Worm (Caenorhabditis elegans) whole organism, L4 larva: ENCODE measurements around the gene str-182.

Source experiments
- F10B5.3 ChIP-seq: sonication (generic microtip); optimal IDR thresholded peaks from 2 replicates; lab custom pipeline; 2016; ENCODE audit warnings: mild to moderate bottlenecking, missing genetic modification characterization, missing compliant biosample characterization
- T20F7.1 ChIP-seq: fragments of 200-800 bp; sonication (Bioruptor generic); optimal IDR thresholded peaks from 2 replicates; lab custom pipeline; 2018; ENCODE audit warnings: mild to moderate bottlenecking, missing genetic modification characterization, missing compliant biosample characterization
- T26A8.4 ChIP-seq: fragments of 200-800 bp; sonication (Bioruptor generic); IDR thresholded peaks from 2 replicates; pipeline ENCODE4 v1.3.6; 2022; ENCODE audit warnings: missing genetic modification characterization, missing compliant biosample characterization
- Y105C5A.15 ChIP-seq: fragments of 200-800 bp; sonication (Bioruptor generic); IDR thresholded peaks from 2 replicates; pipeline ENCODE4 v1.3.6; 2022; ENCODE audit warnings: missing genetic modification characterization, missing compliant biosample characterization
- Y48G9A.11 ChIP-seq: fragments of 200-800 bp; sonication (Bioruptor generic); IDR thresholded peaks from 2 replicates; pipeline ENCODE4 v1.3.6; 2022; ENCODE audit warnings: missing genetic modification reagents, missing genetic modification characterization, missing compliant biosample characterization
- Y5F2A.4 ChIP-seq: fragments of 200-800 bp; sonication (Bioruptor generic); optimal IDR thresholded peaks from 2 replicates; lab custom pipeline; 2018; ENCODE audit warnings: mild to moderate bottlenecking, missing genetic modification characterization, missing compliant biosample characterization
- aha-1 ChIP-seq: fragments of 150-350 bp; peaks from one replicate; lab custom pipeline; 2014; ENCODE audit warnings: missing biosample characterization, missing genetic modification characterization
- aly-2 ChIP-seq: sonication (generic microtip); optimal IDR thresholded peaks from 2 replicates; lab custom pipeline; 2018; ENCODE audit warnings: missing biosample characterization, missing genetic modification characterization
- ceh-20 ChIP-seq: fragments of 200-800 bp; sonication (Bioruptor generic); IDR thresholded peaks from 2 replicates; pipeline ENCODE4 v1.3.6; 2022; ENCODE audit warnings: missing genetic modification reagents, missing genetic modification characterization, missing compliant biosample characterization
- ceh-44 ChIP-seq: fragments of 200-800 bp; sonication (Bioruptor generic); IDR thresholded peaks from 2 replicates; pipeline ENCODE4 v1.3.6; 2022; ENCODE audit warnings: missing genetic modification reagents, missing genetic modification characterization, missing compliant biosample characterization
- ceh-82 ChIP-seq: sonication (generic microtip); optimal IDR thresholded peaks from 2 replicates; lab custom pipeline; 2017; ENCODE audit warnings: missing biosample characterization, missing genetic modification characterization
- cey-2 ChIP-seq: sonication (generic microtip); optimal IDR thresholded peaks from 3 replicates; lab custom pipeline; 2017; ENCODE audit warnings: missing genetic modification characterization, mild to moderate bottlenecking, missing compliant biosample characterization, antibody characterized with exemption, borderline replicate concordance; ENCODE audit not compliant: insufficient read depth
- ctbp-1 ChIP-seq: fragments of 200-800 bp; sonication (Bioruptor generic); IDR thresholded peaks from 2 replicates; pipeline ENCODE4 v1.3.6; 2022; ENCODE audit warnings: missing genetic modification reagents, missing genetic modification characterization, missing compliant biosample characterization
- daf-16 ChIP-seq, 3 experiments: sonication (generic microtip); optimal IDR thresholded peaks; 2 replicates each; lab custom pipeline; 2016 to 2017; ENCODE audit warnings: missing genetic modification characterization in 3 of 3, missing genetic modification reagents in 3 of 3, mild to moderate bottlenecking in 2 of 3, missing compliant biosample characterization in 2 of 3, missing biosample characterization in 1 of 3, moderate library complexity in 1 of 3
- dmd-6 ChIP-seq: fragments of 200-800 bp; sonication (Bioruptor generic); IDR thresholded peaks from 2 replicates; pipeline ENCODE4 v1.3.6; 2022; ENCODE audit warnings: missing genetic modification reagents, missing genetic modification characterization, missing compliant biosample characterization
- dmd-9 ChIP-seq: fragments of 200-800 bp; sonication (Bioruptor generic); IDR thresholded peaks from 2 replicates; pipeline ENCODE4 v1.3.6; 2022; ENCODE audit warnings: missing genetic modification reagents, missing genetic modification characterization, missing compliant biosample characterization
- dpl-1 ChIP-seq: fragments of 150-350 bp; optimal IDR thresholded peaks from 2 replicates; lab custom pipeline; 2014; ENCODE audit warnings: missing biosample characterization, missing genetic modification reagents, missing genetic modification characterization
- dve-1 ChIP-seq: sonication (generic microtip); optimal IDR thresholded peaks from 2 replicates; lab custom pipeline; 2017; ENCODE audit warnings: antibody characterized with exemption, mild to moderate bottlenecking, missing genetic modification characterization, missing compliant biosample characterization; ENCODE audit not compliant: insufficient read depth
- gei-8 ChIP-seq: fragments of 200-800 bp; sonication (Bioruptor generic); optimal IDR thresholded peaks from 2 replicates; lab custom pipeline; 2018; ENCODE audit warnings: mild to moderate bottlenecking, missing genetic modification characterization, missing compliant biosample characterization
- hif-1 ChIP-seq, 2 experiments: sonication (generic microtip); optimal IDR thresholded peaks; 2 replicates each; lab custom pipeline; 2016 to 2017; ENCODE audit warnings: missing compliant biosample characterization in 2 of 2, missing genetic modification characterization in 2 of 2, missing genetic modification reagents in 2 of 2, missing genotype in 2 of 2, mild to moderate bottlenecking in 1 of 2
- hlh-11 ChIP-seq: fragments of 200-800 bp; sonication (Bioruptor generic); optimal IDR thresholded peaks from 2 replicates; lab custom pipeline; 2018; ENCODE audit warnings: mild to moderate bottlenecking, missing genetic modification characterization, missing compliant biosample characterization
- hlh-30 ChIP-seq: sonication (generic microtip); optimal IDR thresholded peaks from 2 replicates; lab custom pipeline; 2017; ENCODE audit warnings: antibody characterized with exemption, mild to moderate bottlenecking, missing genetic modification characterization, missing compliant biosample characterization; ENCODE audit not compliant: insufficient read depth
- lsy-2 ChIP-seq, 2 experiments: fragments of 150-350 bp in 1 of 2; sonication (generic microtip) in 1 of 2; optimal IDR thresholded peaks; 2 replicates each; lab custom pipeline; 2014 to 2017; ENCODE audit warnings: missing biosample characterization in 2 of 2, missing genetic modification characterization in 2 of 2
- madf-5 ChIP-seq, 2 experiments: fragments of 200-800 bp; sonication (Bioruptor generic); IDR thresholded peaks; 2 replicates each; pipeline ENCODE4 v1.3.6; 2022; ENCODE audit warnings: missing compliant biosample characterization in 2 of 2, missing genetic modification characterization in 2 of 2
- mdl-1 ChIP-seq, 2 experiments: fragments of 150-350 bp in 1 of 2; sonication (generic microtip) in 1 of 2; optimal IDR thresholded peaks; 2 replicates each; lab custom pipeline; 2014 to 2017; ENCODE audit warnings: missing biosample characterization in 2 of 2, missing genetic modification characterization in 2 of 2
- mdt-29 ChIP-seq: fragments of 200-800 bp; sonication (Bioruptor generic); IDR thresholded peaks from 2 replicates; pipeline ENCODE4 v1.3.6; 2022; ENCODE audit warnings: missing genetic modification reagents, missing genetic modification characterization, missing compliant biosample characterization
- mxl-2 ChIP-seq: fragments of 200-800 bp; sonication (Bioruptor generic); conservative IDR thresholded peaks from 2 replicates; pipeline ENCODE4 v1.3.6; 2022; ENCODE audit warnings: missing genetic modification reagents, missing genetic modification characterization, missing compliant biosample characterization
- nhr-10 ChIP-seq: fragments of 150-350 bp; optimal IDR thresholded peaks from 2 replicates; lab custom pipeline; 2014; ENCODE audit warnings: missing biosample characterization, missing genetic modification characterization
- nhr-237 ChIP-seq: sonication (generic microtip); optimal IDR thresholded peaks from 2 replicates; lab custom pipeline; 2017; ENCODE audit warnings: missing biosample characterization, missing genetic modification characterization
- nhr-28 ChIP-seq: fragments of 150-350 bp; optimal IDR thresholded peaks from 2 replicates; lab custom pipeline; 2014; ENCODE audit warnings: missing biosample characterization, missing genetic modification characterization
- nhr-42 ChIP-seq: fragments of 200-800 bp; sonication (Bioruptor generic); IDR thresholded peaks from 2 replicates; pipeline ENCODE4 v1.3.6; 2022; ENCODE audit warnings: missing genetic modification characterization, missing compliant biosample characterization
- nhr-48 ChIP-seq: sonication (generic microtip); optimal IDR thresholded peaks from 2 replicates; lab custom pipeline; 2016; ENCODE audit warnings: mild to moderate bottlenecking, missing genetic modification characterization, missing compliant biosample characterization
- nhr-77 ChIP-seq: fragments of 150-350 bp; optimal IDR thresholded peaks from 2 replicates; lab custom pipeline; 2014; ENCODE audit warnings: missing biosample characterization, missing genetic modification characterization
- php-3 ChIP-seq: fragments of 200-800 bp; sonication (Bioruptor generic); IDR thresholded peaks from 2 replicates; pipeline ENCODE4 v1.3.6; 2022; ENCODE audit warnings: missing genetic modification reagents, missing genetic modification characterization, missing compliant biosample characterization
- pqm-1 ChIP-seq: sonication (generic microtip); optimal IDR thresholded peaks from 2 replicates; lab custom pipeline; 2017; ENCODE audit warnings: missing biosample characterization, missing genetic modification characterization
- saeg-2 ChIP-seq: fragments of 200-800 bp; sonication (Bioruptor generic); IDR thresholded peaks from 2 replicates; pipeline ENCODE4 v1.3.6; 2022; ENCODE audit warnings: missing genetic modification reagents, missing genetic modification characterization, missing compliant biosample characterization
- snpc-1.2 ChIP-seq: fragments of 200-800 bp; sonication (Bioruptor generic); IDR thresholded peaks from 2 replicates; pipeline ENCODE4 v1.3.6; 2022; ENCODE audit warnings: missing genetic modification reagents, missing genetic modification characterization, missing compliant biosample characterization
- unc-62 ChIP-seq, 3 experiments: fragments of 150-350 bp in 1 of 3; sonication (generic microtip); optimal IDR thresholded peaks in 2 of 3; peaks in 1 of 3; 1 replicate in 1 of 3; 2 replicates in 2 of 3; lab custom pipeline; 2014 to 2017; ENCODE audit warnings: missing biosample characterization in 3 of 3, missing genetic modification characterization in 3 of 3, missing genetic modification reagents in 3 of 3, missing genotype in 1 of 3
- zip-11 ChIP-seq: fragments of 200-800 bp; sonication (Bioruptor generic); IDR thresholded peaks from 2 replicates; pipeline ENCODE4 v1.3.6; 2022; ENCODE audit warnings: missing genetic modification characterization, missing compliant biosample characterization

str-182 gene

DNA sequence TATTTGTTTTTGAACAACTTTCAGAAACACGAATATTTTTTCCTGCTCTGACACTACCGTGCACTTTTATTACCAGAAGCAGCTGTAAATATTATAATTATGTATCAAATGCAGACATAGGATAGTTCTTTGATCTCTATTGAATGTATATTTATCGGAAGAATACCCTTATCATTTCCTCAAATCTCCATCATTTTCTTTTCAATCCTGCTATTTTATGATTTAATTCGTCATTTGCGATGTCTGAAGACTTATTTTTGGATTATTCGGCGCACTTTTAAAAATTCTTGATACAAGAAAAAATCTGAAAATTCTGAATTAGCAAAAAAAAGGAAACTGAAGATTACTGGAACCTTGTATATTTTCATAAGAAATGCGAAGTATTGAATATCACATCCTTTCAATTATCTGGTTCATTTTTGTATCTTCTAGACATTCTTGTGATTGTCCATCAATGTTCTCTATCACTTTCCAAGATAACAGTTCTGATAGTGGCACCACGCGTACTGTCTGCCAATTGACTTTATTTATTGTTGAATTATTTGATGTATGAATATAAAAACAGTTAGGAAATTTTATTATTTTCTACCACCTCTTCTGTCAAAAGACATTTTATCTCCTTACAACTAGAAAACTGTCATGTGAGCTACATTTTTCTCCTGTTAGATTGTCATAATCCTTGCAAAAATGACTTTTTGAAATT, 10.9 kb upstream of the str-182 start:
- peak; percentile 20 for TF ChIP-seq hlh-30 (tag; lab: Kevin White, UChicago)
- TF ChIP-seq daf-16 (GFP tag; optimal IDR thresholded peaks at IDR 0.05; lab: Kevin White, UChicago), result no peak
- TF ChIP-seq daf-16 (tag; optimal IDR thresholded peaks at IDR 0.05; lab: Kevin White, UChicago), result peak; percentile 73
- peak; percentile 86 for TF ChIP-seq php-3 (GFP tag; lab: Robert Waterston, UW)
- no peak for TF ChIP-seq madf-5 (GFP tag; IDR thresholded peaks at IDR 0.05; lab: Robert Waterston, UW)
- TF ChIP-seq mdl-1 (tag; optimal IDR thresholded peaks at IDR 0.05; lab: Kevin White, UChicago), result peak in 1 of 2 experiments; percentile 5
- peak; percentile 57 for TF ChIP-seq dve-1 (tag; lab: Kevin White, UChicago)
- TF ChIP-seq dmd-6 (GFP tag; lab: Robert Waterston, UW), result peak; percentile 18; the same call in 1 of the 2 replicates
- peak; percentile 34 for TF ChIP-seq hlh-11 (tag; lab: Kevin White, UChicago)
- no peak for TF ChIP-seq ceh-82 (tag; lab: Kevin White, UChicago)
- TF ChIP-seq pqm-1 (tag; lab: Kevin White, UChicago), result peak; percentile 50
- no peak for TF ChIP-seq F10B5.3 (tag; lab: Kevin White, UChicago)
- no peak for TF ChIP-seq Y105C5A.15 (GFP tag; lab: Robert Waterston, UW)
- no peak for TF ChIP-seq Y48G9A.11
- no peak for TF ChIP-seq mxl-2 (GFP tag; lab: Robert Waterston, UW)
- TF ChIP-seq gei-8 (GFP tag; lab: Kevin White, UChicago), result no peak
- TF ChIP-seq T26A8.4 (GFP tag; lab: Robert Waterston, UW), result no peak
- TF ChIP-seq nhr-28 (tag; lab: Kevin White, UChicago), result peak; percentile 67
- TF ChIP-seq, all 104 proteins: peak for 9

- TF ChIP-seq unc-62 (GFP tag; optimal IDR thresholded peaks at IDR 0.05 in 1 of 2; lab: Kevin White, UChicago) (peak in 1 of 2 experiments; percentile 24), unc-62 (tag; optimal IDR thresholded peaks at IDR 0.05; lab: Kevin White, UChicago) (no peak), cey-2 (tag; lab: Kevin White, UChicago) (no peak), dmd-9 (no peak), ceh-20 (no peak), snpc-1.2 (GFP tag; lab: Robert Waterston, UW) (no peak), hif-1 (tag; optimal IDR thresholded peaks at IDR 0.05; lab: Kevin White, UChicago) (no peak)
Measured at ce11 chrV:10243105-10243504, 9.9 kb upstream of the str-182 start, which contains the start of gene C12D8.9. Gene C12D8.9 (minus strand): TSS chrV:10243205.

ce11 chrV:10241121-10241803, 8.0 kb upstream of the str-182 start, which contains the start of the genes C12D8.21 and col-148:
Gene C12D8.21 (minus strand): TSS chrV:10241188.
Gene col-148 (plus strand): TSS chrV:10241753.
- peak; percentile 2 for TF ChIP-seq aha-1 (tag; lab: Kevin White, UChicago)
- TF ChIP-seq nhr-48 (tag; lab: Kevin White, UChicago), result no peak

ce11 chrV:10239861-10240260, 6.6 kb upstream of the str-182 start, which contains the start of gene fipr-8:
Gene fipr-8 (minus strand): TSS chrV:10239961.
- TF ChIP-seq lsy-2 (tag; optimal IDR thresholded peaks at IDR 0.05; lab: Kevin White, UChicago), result no peak
- TF ChIP-seq mxl-2 (GFP tag; lab: Robert Waterston, UW), result no peak
- no peak for TF ChIP-seq zip-11 (GFP tag; lab: Robert Waterston, UW)
- TF ChIP-seq mdt-29 (GFP tag; lab: Robert Waterston, UW), result no peak
- no peak for TF ChIP-seq nhr-237
- no peak for TF ChIP-seq nhr-10
- no peak for TF ChIP-seq nhr-77 (tag; lab: Kevin White, UChicago)
- TF ChIP-seq nhr-48 (tag; lab: Kevin White, UChicago), result no peak
- TF ChIP-seq ceh-44 (GFP tag; lab: Robert Waterston, UW), result no peak
- no peak for TF ChIP-seq ctbp-1 (GFP tag; lab: Robert Waterston, UW)
- no peak for TF ChIP-seq php-3 (GFP tag; lab: Robert Waterston, UW)
- no peak for TF ChIP-seq saeg-2 (GFP tag; lab: Robert Waterston, UW)
- TF ChIP-seq dpl-1 (GFP tag; lab: Kevin White, UChicago), result no peak
- TF ChIP-seq nhr-42, result no peak
- no peak for TF ChIP-seq aha-1 (tag; lab: Kevin White, UChicago)
- no peak for TF ChIP-seq aly-2 (tag; lab: Kevin White, UChicago)
- no peak for TF ChIP-seq Y5F2A.4 (GFP tag; lab: Kevin White, UChicago)
- TF ChIP-seq unc-62 (GFP tag; optimal IDR thresholded peaks at IDR 0.05 in 1 of 2; lab: Kevin White, UChicago), result no peak
- TF ChIP-seq unc-62 (tag; optimal IDR thresholded peaks at IDR 0.05; lab: Kevin White, UChicago), result no peak
- TF ChIP-seq T20F7.1, result no peak
- TF ChIP-seq, all 104 proteins: peak for 0
